Worm (Caenorhabditis elegans): ENCODE measurements around the gene rbmx-2.

The rbmx-2 gene

ce11 chrII:6230116-6230515, 33.4 kb upstream of the rbmx-2 start:
- TF ChIP-seq zip-5 (tag; optimal IDR thresholded peaks at IDR 0.05), result no peak
- peak; percentile 61 for TF ChIP-seq unc-42 (tag; optimal IDR thresholded peaks at IDR 0.05)
- no peak for TF ChIP-seq elt-2 (tag; optimal IDR thresholded peaks at IDR 0.05)
- no peak for TF ChIP-seq fax-1 (tag; optimal IDR thresholded peaks at IDR 0.05)
- no peak for TF ChIP-seq gmeb-2 (tag; optimal IDR thresholded peaks at IDR 0.05)

- no peak for TF ChIP-seq K09A11.1 (tag; optimal IDR thresholded peaks at IDR 0.05; ENCODE audit: insufficient read depth)
- TF ChIP-seq ceh-19 (GFP tag; optimal IDR thresholded peaks at IDR 0.05), result no peak
- no peak for TF ChIP-seq ttx-3 (tag; optimal IDR thresholded peaks at IDR 0.05)
- no peak for TF ChIP-seq dmd-4 (tag; optimal IDR thresholded peaks at IDR 0.05; ENCODE audit: borderline replicate concordance)
- no peak for TF ChIP-seq C08G9.2 (tag; optimal IDR thresholded peaks at IDR 0.05)
- TF ChIP-seq hlh-30 (tag; optimal IDR thresholded peaks at IDR 0.05; ENCODE audit: insufficient read depth), result no peak
- no peak for TF ChIP-seq ceh-2 (tag; optimal IDR thresholded peaks at IDR 0.05)
- no peak for TF ChIP-seq unc-3 (GFP tag; conservative IDR thresholded peaks at IDR 0.05)
- TF ChIP-seq unc-3 (tag; optimal IDR thresholded peaks at IDR 0.05), result no peak
- TF ChIP-seq mec-3 (tag; optimal IDR thresholded peaks at IDR 0.05; ENCODE audit: borderline replicate concordance), result no peak
- no peak for TF ChIP-seq hlh-15 (tag; optimal IDR thresholded peaks at IDR 0.05)
- no peak for TF ChIP-seq ahr-1 (tag; optimal IDR thresholded peaks at IDR 0.05)
- TF ChIP-seq lin-11 (tag; optimal IDR thresholded peaks at IDR 0.05), result no peak
- TF ChIP-seq npax-4 (tag; optimal IDR thresholded peaks at IDR 0.05), result no peak
- TF ChIP-seq zip-5 (tag; optimal IDR thresholded peaks at IDR 0.05), result no peak
- TF ChIP-seq ceh-34 (tag; optimal IDR thresholded peaks at IDR 0.05), result no peak
- TF ChIP-seq ceh-18 (tag; optimal IDR thresholded peaks at IDR 0.05), result no peak
- TF ChIP-seq ztf-16 (tag; optimal IDR thresholded peaks at IDR 0.05), result no peak
- TF ChIP-seq ceh-14 (tag; optimal IDR thresholded peaks at IDR 0.05), result no peak
- no peak for TF ChIP-seq elt-2 (tag; optimal IDR thresholded peaks at IDR 0.05)
These were observed 30.2 kb upstream of the rbmx-2 start, which contains the start of gene srsy-2 for ce11 chrII:6226995-6227394. Gene srsy-2, minus strand, starts transcription at chrII:6227095.

ce11 chrII:6223755-6224154, 27.0 kb upstream of the rbmx-2 start:
- TF ChIP-seq ceh-45 (GFP tag; IDR thresholded peaks at IDR 0.05) (no peak), ceh-19 (GFP tag; optimal IDR thresholded peaks at IDR 0.05) (no peak), madf-2 (tag; optimal IDR thresholded peaks at IDR 0.05) (no peak)

- TF ChIP-seq ceh-30 (tag; optimal IDR thresholded peaks at IDR 0.05) (no peak), ceh-19 (GFP tag; optimal IDR thresholded peaks at IDR 0.05) (no peak), ref-2 (tag; optimal IDR thresholded peaks at IDR 0.05) (no peak), pax-1 (tag; optimal IDR thresholded peaks at IDR 0.05) (no peak), ceh-48 (tag; optimal IDR thresholded peaks at IDR 0.05) (no peak), tbx-2 (tag; optimal IDR thresholded peaks at IDR 0.05) (no peak), C38D4.7 (GFP tag; optimal IDR thresholded peaks at IDR 0.05) (no peak), K02D7.2 (tag; optimal IDR thresholded peaks at IDR 0.05) (no peak), nhr-232 (tag; optimal IDR thresholded peaks at IDR 0.05) (no peak), hlh-8 (tag; optimal IDR thresholded peaks at IDR 0.05) (no peak), K09A11.1 (tag; optimal IDR thresholded peaks at IDR 0.05; ENCODE audit: insufficient read depth) (no peak), rnt-1 (tag; optimal IDR thresholded peaks at IDR 0.05) (no peak), mec-3 (tag; optimal IDR thresholded peaks at IDR 0.05; ENCODE audit: borderline replicate concordance) (no peak), ceh-34 (tag; optimal IDR thresholded peaks at IDR 0.05) (no peak)
These were observed 25.8 kb upstream of the rbmx-2 start, which contains the start of gene C30B5.6 for ce11 chrII:6222558-6222957. Gene C30B5.6, minus strand, starts transcription at chrII:6222658.

ce11 chrII:6221470-6221869, 24.7 kb upstream of the rbmx-2 start:
- no peak for TF ChIP-seq ceh-45 (GFP tag; IDR thresholded peaks at IDR 0.05)
- no peak for TF ChIP-seq nhr-11 (tag; optimal IDR thresholded peaks at IDR 0.05)
- no peak for TF ChIP-seq ceh-2 (tag; optimal IDR thresholded peaks at IDR 0.05)
- no peak for TF ChIP-seq ceh-30 (tag; optimal IDR thresholded peaks at IDR 0.05)
- TF ChIP-seq sox-2 (GFP tag; IDR thresholded peaks at IDR 0.05), result no peak
- no peak for TF ChIP-seq pax-1 (tag; optimal IDR thresholded peaks at IDR 0.05)
- no peak for TF ChIP-seq pha-2 (tag; optimal IDR thresholded peaks at IDR 0.05)

Measured in whole organism, late embryonic.